1 fruit fly cellular context compared by ENCODE assay signal in the genomic region with DNA sequence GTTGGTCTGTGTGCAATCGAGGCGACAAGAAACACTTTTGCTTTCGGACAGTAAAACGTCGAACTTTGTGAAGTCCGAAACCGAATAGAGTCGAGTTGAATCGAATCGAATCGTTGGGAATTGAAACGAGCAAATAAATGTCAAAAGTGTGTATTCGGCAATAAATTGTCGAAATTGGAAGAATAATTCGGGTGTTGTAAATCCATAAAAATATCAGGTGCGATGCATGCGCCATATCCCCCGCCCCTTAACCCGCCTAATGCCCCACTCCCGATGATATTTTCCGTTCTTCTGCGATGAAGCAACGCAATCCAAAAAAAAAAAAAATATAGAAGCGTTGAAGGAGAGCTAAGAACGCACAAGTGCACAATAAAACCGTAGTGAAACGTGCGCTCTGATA.
TF ChIP-seq lines count a peak whose summit lies in the region.

No protein-coding gene starts in this region.

TF ChIP-seq in whole organism, embryonic, 481 proteins besides CTCF, POLR2A, EP300 and RAD21 (continued from another document):
- TF ChIP-seq CG3163 (GFP tag; optimal IDR thresholded peaks at IDR 0.05; lab: Kevin White, UChicago) (no peak), CG8290 (GFP tag; optimal IDR thresholded peaks at IDR 0.05; lab: Kevin White, UChicago) (no peak), CG8290 (tag; optimal IDR thresholded peaks at IDR 0.05; lab: Kevin White, UChicago) (no peak), tin (GFP tag; optimal IDR thresholded peaks at IDR 0.05; lab: Kevin White, UChicago) (no peak), ap (GFP tag; IDR thresholded peaks at IDR 0.05; lab: Robert Waterston, UW) (no peak), CG2199 (GFP tag; IDR thresholded peaks at IDR 0.05; lab: Robert Waterston, UW) (0 out of 3 replicates have a peak, but pooled peaks have one; percentile 31)
